Fruit fly (Drosophila melanogaster) whole organism, wandering third instar larva: ENCODE results near the gene Cdc5.

ENCODE experiments used
- Abd-B ChIP-seq: fragments of >200 bp; optimal IDR thresholded peaks from 2 replicates; lab custom pipeline; 2017; ENCODE audit warnings: missing biosample characterization, missing genetic modification characterization
- CG32264 ChIP-seq: fragments of 200-800 bp; sonication (Bioruptor generic); optimal IDR thresholded peaks from 2 replicates; lab custom pipeline; 2016; ENCODE audit warnings: missing biosample characterization, missing genetic modification characterization
- CG9705 ChIP-seq: fragments of 200-800 bp; sonication (Bioruptor generic); optimal IDR thresholded peaks from 2 replicates; lab custom pipeline; 2018; ENCODE audit warnings: missing biosample characterization, mild to moderate bottlenecking, missing genetic modification characterization
- CrebA ChIP-seq: fragments of 200-800 bp; sonication (Bioruptor generic); optimal IDR thresholded peaks from 2 replicates; lab custom pipeline; 2016; ENCODE audit warnings: missing biosample characterization, mild to moderate bottlenecking, missing genetic modification characterization, borderline replicate concordance
- Dfd ChIP-seq: fragments of >200 bp; optimal IDR thresholded peaks from 2 replicates; lab custom pipeline; 2017; ENCODE audit warnings: missing biosample characterization, missing genetic modification characterization
- Dif ChIP-seq: fragments of 200-275, 200-300 bp; sonication (Bioruptor generic); optimal IDR thresholded peaks from 2 replicates; lab custom pipeline; 2018; ENCODE audit warnings: missing biosample characterization, missing genetic modification characterization; ENCODE audit not compliant: partially characterized antibody
- GATAd ChIP-seq: sonication (Bioruptor generic); optimal IDR thresholded peaks from 2 replicates; lab custom pipeline; 2016; ENCODE audit warnings: missing biosample characterization, missing genetic modification characterization
- HLH106 ChIP-seq: fragments of 200-800 bp; optimal IDR thresholded peaks from 3 replicates; lab custom pipeline; 2019; ENCODE audit warnings: missing biosample characterization, mild to moderate bottlenecking, missing genetic modification characterization, moderate library complexity
- Hnf4 ChIP-seq: fragments of 200-800 bp; sonication (Bioruptor generic); optimal IDR thresholded peaks from 2 replicates; lab custom pipeline; 2016; ENCODE audit warnings: missing biosample characterization, mild to moderate bottlenecking, missing genetic modification characterization
- Hr78 ChIP-seq: fragments of >200 bp; optimal IDR thresholded peaks from 2 replicates; lab custom pipeline; 2017; ENCODE audit warnings: missing biosample characterization, missing genetic modification characterization
- Hr83 ChIP-seq: fragments of 200-300 bp; sonication (Bioruptor generic); optimal IDR thresholded peaks from 2 replicates; lab custom pipeline; 2016; ENCODE audit warnings: missing biosample characterization, mild to moderate bottlenecking, missing genetic modification characterization, moderate library complexity; ENCODE audit not compliant: poor library complexity, severe bottlenecking
- Jra ChIP-seq: sonication (Bioruptor generic); optimal IDR thresholded peaks from 2 replicates; lab custom pipeline; 2016; ENCODE audit warnings: missing biosample characterization, missing genetic modification characterization
- Mio ChIP-seq: sonication (Bioruptor generic); optimal IDR thresholded peaks from 2 replicates; lab custom pipeline; 2016; ENCODE audit warnings: missing biosample characterization, missing genetic modification characterization
- Myc ChIP-seq: fragments of >200 bp; optimal IDR thresholded peaks from 2 replicates; lab custom pipeline; 2017
- N ChIP-seq: fragments of >200 bp; optimal IDR thresholded peaks from 2 replicates; lab custom pipeline; 2018; ENCODE audit warnings: missing biosample characterization, missing external identifiers, missing genetic modification characterization
- OdsH ChIP-seq: fragments of 200-800 bp; sonication (Bioruptor generic); optimal IDR thresholded peaks from 2 replicates; lab custom pipeline; 2016; ENCODE audit warnings: missing biosample characterization, mild to moderate bottlenecking, missing genetic modification characterization
- Rel ChIP-seq, 2 experiments: fragments of 200-800 bp; sonication (Bioruptor generic) in 1 of 2; optimal IDR thresholded peaks; 2 replicates in 1 of 2; 3 replicates in 1 of 2; lab custom pipeline; 2016 to 2019; ENCODE audit warnings: mild to moderate bottlenecking in 2 of 2, missing biosample characterization in 2 of 2, missing genetic modification characterization in 2 of 2, moderate library complexity in 1 of 2
- Sp1 ChIP-seq: fragments of 200-800 bp; sonication (Bioruptor generic); optimal IDR thresholded peaks from 3 replicates; lab custom pipeline; 2019; ENCODE audit warnings: missing biosample characterization, mild to moderate bottlenecking, missing genetic modification characterization, moderate library complexity
- Vsx2 ChIP-seq: fragments of 200-300, 225-300 bp; sonication (Bioruptor generic); optimal IDR thresholded peaks from 2 replicates; lab custom pipeline; 2018; ENCODE audit warnings: missing biosample characterization, missing genetic modification characterization; ENCODE audit not compliant: partially characterized antibody
- br ChIP-seq: fragments of 200-800 bp; sonication (Bioruptor generic); optimal IDR thresholded peaks from 2 replicates; lab custom pipeline; 2016; ENCODE audit warnings: missing biosample characterization, missing genetic modification characterization
- brk ChIP-seq: fragments of 200-800 bp; sonication (Bioruptor generic); optimal IDR thresholded peaks from 2 replicates; lab custom pipeline; 2016; ENCODE audit warnings: missing biosample characterization, mild to moderate bottlenecking, missing genetic modification characterization
- dl ChIP-seq, 2 experiments: fragments of 175-275, 200-275 bp in 1 of 2; fragments of 200-275 bp in 1 of 2; sonication (Bioruptor generic); optimal IDR thresholded peaks; lab custom pipeline; 2018; ENCODE audit warnings: mild to moderate bottlenecking in 2 of 2, missing biosample characterization in 2 of 2, missing genetic modification characterization in 2 of 2, moderate library complexity in 2 of 2; ENCODE audit not compliant: partially characterized antibody in 2 of 2, insufficient read depth in 1 of 2
- dmrt93B ChIP-seq: fragments of 200-800 bp; sonication (Bioruptor generic); optimal IDR thresholded peaks from 2 replicates; lab custom pipeline; 2018; ENCODE audit warnings: missing biosample characterization, mild to moderate bottlenecking, missing genetic modification characterization
- dsf ChIP-seq: sonication (Bioruptor generic); optimal IDR thresholded peaks from 2 replicates; lab custom pipeline; 2016; ENCODE audit warnings: missing biosample characterization, missing genetic modification characterization, borderline replicate concordance
- ey ChIP-seq: fragments of 200-800 bp; sonication (Bioruptor generic); optimal IDR thresholded peaks from 2 replicates; lab custom pipeline; 2016; ENCODE audit warnings: missing biosample characterization, missing genetic modification characterization
- foxo ChIP-seq, 2 experiments: fragments of 200-800 bp; sonication (Bioruptor generic); optimal IDR thresholded peaks; 2 replicates in 1 of 2; 3 replicates in 1 of 2; lab custom pipeline; 2016 to 2017; ENCODE audit warnings: missing biosample characterization in 2 of 2, missing genetic modification characterization in 2 of 2
- fru ChIP-seq: fragments of 200-800 bp; sonication (Bioruptor generic); optimal IDR thresholded peaks from 3 replicates; lab custom pipeline; 2016; ENCODE audit warnings: missing biosample characterization, mild to moderate bottlenecking, missing genetic modification characterization
- h ChIP-seq: fragments of 200-800 bp; sonication (Bioruptor generic); optimal IDR thresholded peaks from 3 replicates; lab custom pipeline; 2016; ENCODE audit warnings: missing biosample characterization, mild to moderate bottlenecking, missing genetic modification characterization
- jim ChIP-seq: fragments of 175-275, 200-325 bp; sonication (Bioruptor generic); optimal IDR thresholded peaks from 2 replicates; lab custom pipeline; 2016; ENCODE audit warnings: missing biosample characterization, mild to moderate bottlenecking, missing genetic modification characterization
- lola ChIP-seq: fragments of >200 bp; optimal IDR thresholded peaks from 2 replicates; lab custom pipeline; 2017; ENCODE audit warnings: missing biosample characterization, missing genetic modification characterization
- pan ChIP-seq: fragments of >200 bp; optimal IDR thresholded peaks from 2 replicates; lab custom pipeline; 2017
- psq ChIP-seq: fragments of 200-800 bp; sonication (Bioruptor generic); optimal IDR thresholded peaks from 3 replicates; lab custom pipeline; 2017; ENCODE audit warnings: missing biosample characterization, mild to moderate bottlenecking, missing genetic modification characterization, moderate library complexity
- rgr ChIP-seq: fragments of 200-800 bp; sonication (Bioruptor generic); optimal IDR thresholded peaks from 3 replicates; lab custom pipeline; 2016; ENCODE audit warnings: missing biosample characterization, mild to moderate bottlenecking, missing genetic modification characterization
- sage ChIP-seq: fragments of 200-800 bp; sonication (Bioruptor generic); optimal IDR thresholded peaks from 2 replicates; lab custom pipeline; 2016; ENCODE audit warnings: missing biosample characterization, mild to moderate bottlenecking, missing genetic modification characterization
- sv ChIP-seq: fragments of 200-800 bp; sonication (Bioruptor generic); optimal IDR thresholded peaks from 3 replicates; lab custom pipeline; 2016; ENCODE audit warnings: missing biosample characterization, missing genetic modification characterization
- tai ChIP-seq: sonication (Bioruptor generic); optimal IDR thresholded peaks from 2 replicates; lab custom pipeline; 2016; ENCODE audit warnings: missing biosample characterization, missing genetic modification characterization
- usp ChIP-seq: fragments of >200 bp; optimal IDR thresholded peaks from 2 replicates; lab custom pipeline; 2017; ENCODE audit warnings: missing biosample characterization, missing genetic modification characterization
- woc ChIP-seq: sonication (Bioruptor generic); optimal IDR thresholded peaks from 2 replicates; lab custom pipeline; 2016; ENCODE audit warnings: missing biosample characterization, mild to moderate bottlenecking, missing genetic modification characterization

Cdc5 gene

DNA sequence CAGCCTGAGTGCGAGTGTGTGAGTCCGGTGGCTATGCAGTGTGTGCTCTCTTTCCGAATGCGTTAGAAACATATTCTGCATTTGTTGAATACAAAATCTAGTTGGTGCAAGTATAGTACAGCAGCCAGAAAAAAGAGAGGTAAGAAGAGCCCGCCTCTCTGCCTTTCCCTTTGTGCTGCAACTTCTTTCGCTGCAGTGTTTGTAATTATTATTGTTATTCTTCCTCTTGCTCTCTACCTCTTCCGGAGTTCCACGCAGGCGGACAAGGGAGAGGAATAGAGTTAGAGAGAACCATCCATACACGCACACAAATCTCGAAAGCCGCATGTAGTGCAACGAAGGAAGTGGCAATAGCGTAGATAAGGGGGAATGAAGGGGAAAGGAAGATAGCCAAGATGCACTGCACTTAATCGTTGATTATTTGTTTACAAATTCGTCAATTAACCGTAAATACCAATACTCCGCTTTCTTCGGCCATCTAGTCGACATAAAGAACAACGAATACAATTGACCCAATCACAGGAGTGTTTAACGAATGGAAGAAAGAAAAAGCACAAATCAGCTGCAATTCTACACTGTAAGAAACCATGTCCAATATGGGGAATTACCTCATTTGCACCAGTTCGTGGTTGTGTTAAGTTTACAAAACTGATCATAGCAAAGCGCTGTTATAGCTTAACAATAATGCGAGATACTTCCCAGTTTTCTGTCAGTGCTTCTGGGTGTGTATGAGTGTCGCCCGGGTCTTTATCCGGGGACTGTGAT lies 13.4 kb downstream of the Cdc5 start:
- TF ChIP-seq N (GFP tag; lab: Kevin White, UChicago) (no peak), br (GFP tag; lab: Kevin White, UChicago) (peak; percentile 75), OdsH (GFP tag; lab: Kevin White, UChicago) (peak; percentile 66), usp (GFP tag; lab: Kevin White, UChicago) (no peak), dl (GFP tag; optimal IDR thresholded peaks at IDR 0.05; lab: Kevin White, UChicago; ENCODE audit: insufficient read depth in 1 of 2, partially characterized antibody in 2 of 2) (peak in 1 of 2 experiments; percentile 6), sv (GFP tag; lab: Kevin White, UChicago) (peak; percentile 65), h (GFP tag; lab: Kevin White, UChicago) (peak; percentile 84), fru (GFP tag; lab: Kevin White, UChicago) (peak; percentile 78), rgr (GFP tag; lab: Kevin White, UChicago) (peak; percentile 80), ey (GFP tag; lab: Kevin White, UChicago) (peak; percentile 85), Sp1 (GFP tag; lab: Kevin White, UChicago) (peak; percentile 52), Dif (no peak), Hr83 (GFP tag; lab: Kevin White, UChicago) (no peak), Abd-B (GFP tag; lab: Kevin White, UChicago) (no peak), psq (GFP tag; lab: Kevin White, UChicago) (peak; percentile 76), jim (no peak), dmrt93B (GFP tag; lab: Kevin White, UChicago) (peak; percentile 40), tai (no peak), Hr78 (GFP tag; lab: Kevin White, UChicago) (no peak), Vsx2 (GFP tag; lab: Kevin White, UChicago) (no peak), brk (peak; percentile 4), CG9705 (GFP tag; lab: Kevin White, UChicago) (no peak), sage (GFP tag; lab: Kevin White, UChicago) (peak; percentile 6), CG32264 (GFP tag; lab: Kevin White, UChicago) (peak; percentile 30), CrebA (GFP tag; lab: Kevin White, UChicago) (no peak), GATAd (GFP tag; lab: Kevin White, UChicago) (no peak), Jra (GFP tag; lab: Kevin White, UChicago) (peak; percentile 42), lola (GFP tag; lab: Kevin White, UChicago) (no peak), Dfd (GFP tag; lab: Kevin White, UChicago) (no peak), woc (GFP tag; lab: Kevin White, UChicago) (peak; percentile 67), Rel (GFP tag; optimal IDR thresholded peaks at IDR 0.05; lab: Kevin White, UChicago) (peak; percentile 15), Rel (tag; optimal IDR thresholded peaks at IDR 0.05; lab: Kevin White, UChicago) (peak; percentile 24), dsf (GFP tag; lab: Kevin White, UChicago) (no peak), Hnf4 (GFP tag; lab: Kevin White, UChicago) (peak; percentile 65), foxo (GFP tag; optimal IDR thresholded peaks at IDR 0.05; lab: Kevin White, UChicago) (peak in 1 of 2 experiments; percentile 84), Mio (GFP tag; lab: Kevin White, UChicago) (no peak), HLH106 (tag; lab: Kevin White, UChicago) (peak; percentile 39), pan (no peak), Myc (lab: Kevin White, UChicago) (no peak)
